Fruit fly (Drosophila melanogaster): ENCODE measurements around the gene CG10761.

dm6 chrX:8128133-8128532, 34.5 kb downstream of the CG10761 start:
- TF ChIP-seq psq (optimal IDR thresholded peaks at IDR 0.05) = no peak
- no peak for TF ChIP-seq usp (GFP tag; optimal IDR thresholded peaks at IDR 0.05)
- TF ChIP-seq pan (optimal IDR thresholded peaks at IDR 0.05) = no peak
- TF ChIP-seq EcR (GFP tag; optimal IDR thresholded peaks at IDR 0.05) = no peak
- TF ChIP-seq Dll (optimal IDR thresholded peaks at IDR 0.05) = no peak
